Worm (Caenorhabditis elegans) whole organism, L1 larva: ENCODE measurements around the gene myrf-1.

Experiments
- Y116A8C.19 ChIP-seq: sonication (generic microtip); optimal IDR thresholded peaks from 2 replicates; lab custom pipeline; 2016; ENCODE audit warnings: missing compliant biosample characterization, missing genetic modification characterization, borderline replicate concordance
- alr-1 ChIP-seq: fragments of 200-800 bp; sonication (Bioruptor generic); optimal IDR thresholded peaks from 2 replicates; lab custom pipeline; 2018; ENCODE audit warnings: borderline replicate concordance, mild to moderate bottlenecking, missing genetic modification characterization, missing compliant biosample characterization
- ama-1 ChIP-seq: fragments of 150-350 bp; optimal IDR thresholded peaks from 2 replicates; lab custom pipeline; 2014
- blmp-1 ChIP-seq: fragments of 150-350 bp; optimal IDR thresholded peaks from 2 replicates; lab custom pipeline; 2014; ENCODE audit warnings: missing biosample characterization, missing genetic modification characterization
- ceh-88 ChIP-seq: fragments of 200-800 bp; sonication (Bioruptor generic); IDR thresholded peaks from 2 replicates; pipeline ENCODE4 v1.3.6; 2022; ENCODE audit warnings: missing genetic modification characterization, missing compliant biosample characterization
- dpl-1 ChIP-seq, 3 experiments: fragments of 150-350 bp in 2 of 3; sonication (generic microtip) in 1 of 3; optimal IDR thresholded peaks; 2 replicates each; lab custom pipeline; 2014 to 2017; ENCODE audit warnings: missing biosample characterization in 3 of 3, missing genetic modification characterization in 3 of 3, missing genetic modification reagents in 3 of 3
- efl-1 ChIP-seq, 4 experiments: fragments of 150-350 bp; optimal IDR thresholded peaks in 3 of 4; peaks in 1 of 4; 1 replicate in 1 of 4; 2 replicates in 3 of 4; lab custom pipeline; 2014; ENCODE audit warnings: missing biosample characterization in 2 of 4, missing genetic modification characterization in 2 of 4, missing genetic modification reagents in 2 of 4
- elt-2 ChIP-seq: sonication (generic microtip); optimal IDR thresholded peaks from 2 replicates; lab custom pipeline; 2016; ENCODE audit warnings: missing genetic modification characterization, mild to moderate bottlenecking, inconsistent platforms, missing compliant biosample characterization, missing genetic modification reagents
- elt-3 ChIP-seq, 6 experiments: fragments of 150-350 bp in 1 of 6; sonication (generic microtip); optimal IDR thresholded peaks; 2 replicates each; lab custom pipeline; 2017 to 2018; ENCODE audit warnings: missing biosample characterization in 6 of 6, missing genetic modification characterization in 6 of 6, inconsistent platforms in 1 of 6
- fkh-10 ChIP-seq: sonication (generic microtip); optimal IDR thresholded peaks from 2 replicates; lab custom pipeline; 2017; ENCODE audit warnings: missing biosample characterization, missing genetic modification reagents, missing genetic modification characterization
- fkh-4 ChIP-seq: sonication (generic microtip); optimal IDR thresholded peaks from 2 replicates; lab custom pipeline; 2016; ENCODE audit warnings: missing compliant biosample characterization, missing genetic modification characterization, borderline replicate concordance
- fkh-8 ChIP-seq: sonication (generic microtip); optimal IDR thresholded peaks from 2 replicates; lab custom pipeline; 2016; ENCODE audit warnings: mild to moderate bottlenecking, missing genetic modification characterization, missing compliant biosample characterization
- grh-1 ChIP-seq: fragments of 200-800 bp; sonication (Bioruptor generic); IDR thresholded peaks from 2 replicates; pipeline ENCODE4 v1.3.6; 2022; ENCODE audit warnings: missing genetic modification reagents, missing genetic modification characterization, missing compliant biosample characterization
- hlh-17 ChIP-seq: fragments of 200-800 bp; sonication (Bioruptor generic); optimal IDR thresholded peaks from 2 replicates; lab custom pipeline; 2018; ENCODE audit warnings: missing genetic modification characterization, mild to moderate bottlenecking, missing compliant biosample characterization, moderate library complexity, borderline replicate concordance
- lin-14 ChIP-seq: fragments of 200-800 bp; sonication (Bioruptor generic); optimal IDR thresholded peaks from 2 replicates; lab custom pipeline; 2018; ENCODE audit warnings: mild to moderate bottlenecking, missing genetic modification characterization, moderate library complexity, missing compliant biosample characterization
- lin-15B ChIP-seq: fragments of 150-350 bp; sonication (generic microtip); optimal IDR thresholded peaks from 3 replicates; lab custom pipeline; 2014; ENCODE audit warnings: missing biosample characterization, missing genetic modification characterization
- lin-35 ChIP-seq, 2 experiments: fragments of 150-350 bp; optimal IDR thresholded peaks; 2 replicates each; lab custom pipeline; 2014; ENCODE audit warnings: missing biosample characterization in 2 of 2, missing genetic modification characterization in 2 of 2, missing genetic modification reagents in 2 of 2
- lsy-2 ChIP-seq, 2 experiments: fragments of 150-350 bp; optimal IDR thresholded peaks; 2 replicates each; lab custom pipeline; 2014; ENCODE audit warnings: missing biosample characterization in 2 of 2, missing genetic modification characterization in 2 of 2
- mab-9 ChIP-seq: fragments of 200-800 bp; sonication (Bioruptor generic); IDR thresholded peaks from 2 replicates; pipeline ENCODE4 v1.3.6; 2022; ENCODE audit warnings: missing genetic modification reagents, missing genetic modification characterization, missing compliant biosample characterization
- mep-1 ChIP-seq: fragments of 150-350 bp; optimal IDR thresholded peaks from 2 replicates; lab custom pipeline; 2014; ENCODE audit warnings: missing biosample characterization, missing genetic modification characterization
- nhr-20 ChIP-seq: sonication (generic microtip); optimal IDR thresholded peaks from 2 replicates; lab custom pipeline; 2016; ENCODE audit warnings: mild to moderate bottlenecking, missing genetic modification characterization, missing compliant biosample characterization
- nhr-237 ChIP-seq: fragments of 150-350 bp; optimal IDR thresholded peaks from 2 replicates; lab custom pipeline; 2014; ENCODE audit warnings: missing biosample characterization, missing genetic modification characterization
- nhr-71 ChIP-seq: sonication (generic microtip); optimal IDR thresholded peaks from 2 replicates; lab custom pipeline; 2016; ENCODE audit warnings: mild to moderate bottlenecking, missing genetic modification characterization, moderate library complexity, missing compliant biosample characterization
- nhr-85 ChIP-seq: sonication (generic microtip); peaks from one replicate; lab custom pipeline; 2016; ENCODE audit warnings: missing genetic modification characterization, inconsistent platforms, missing compliant biosample characterization
- nhr-90 ChIP-seq: sonication (generic microtip); optimal IDR thresholded peaks from 2 replicates; lab custom pipeline; 2016; ENCODE audit warnings: mild to moderate bottlenecking, missing genetic modification characterization, missing compliant biosample characterization; ENCODE audit not compliant: poor library complexity
- pax-3 ChIP-seq: fragments of 200-800 bp; sonication (Bioruptor generic); optimal IDR thresholded peaks from 2 replicates; lab custom pipeline; 2018; ENCODE audit warnings: mild to moderate bottlenecking, missing genetic modification characterization, moderate library complexity, missing compliant biosample characterization
- skn-1 ChIP-seq: fragments of 150-350 bp; optimal IDR thresholded peaks from 2 replicates; lab custom pipeline; 2014; ENCODE audit warnings: missing biosample characterization, missing genetic modification characterization
- snpc-4 ChIP-seq: fragments of 150-350 bp; optimal IDR thresholded peaks from 2 replicates; lab custom pipeline; 2014; ENCODE audit warnings: missing biosample characterization, missing genetic modification characterization
- snu-23 ChIP-seq: sonication (generic microtip); optimal IDR thresholded peaks from 2 replicates; lab custom pipeline; 2016; ENCODE audit warnings: missing genetic modification characterization, missing compliant biosample characterization
- sptf-1 ChIP-seq: fragments of 150-350 bp; optimal IDR thresholded peaks from 2 replicates; lab custom pipeline; 2014; ENCODE audit warnings: missing biosample characterization, missing genetic modification characterization
- tbx-2 ChIP-seq: sonication (generic microtip); optimal IDR thresholded peaks from 2 replicates; lab custom pipeline; 2016; ENCODE audit warnings: missing genetic modification characterization, missing compliant biosample characterization
- tlp-1 ChIP-seq: fragments of 150-350 bp; optimal IDR thresholded peaks from 2 replicates; lab custom pipeline; 2014; ENCODE audit warnings: missing biosample characterization, missing genetic modification characterization
- unc-30 ChIP-seq: sonication (generic microtip); optimal IDR thresholded peaks from 2 replicates; lab custom pipeline; 2017; ENCODE audit warnings: missing biosample characterization, missing genetic modification characterization
- zip-4 ChIP-seq: fragments of 200-800 bp; sonication (Bioruptor generic); optimal IDR thresholded peaks from 2 replicates; lab custom pipeline; 2018; ENCODE audit warnings: mild to moderate bottlenecking, missing genetic modification characterization, moderate library complexity, missing compliant biosample characterization
- ztf-4 ChIP-seq: fragments of 150-350 bp; optimal IDR thresholded peaks from 2 replicates; lab custom pipeline; 2014; ENCODE audit warnings: missing biosample characterization, missing genetic modification characterization

myrf-1 gene

DNA sequence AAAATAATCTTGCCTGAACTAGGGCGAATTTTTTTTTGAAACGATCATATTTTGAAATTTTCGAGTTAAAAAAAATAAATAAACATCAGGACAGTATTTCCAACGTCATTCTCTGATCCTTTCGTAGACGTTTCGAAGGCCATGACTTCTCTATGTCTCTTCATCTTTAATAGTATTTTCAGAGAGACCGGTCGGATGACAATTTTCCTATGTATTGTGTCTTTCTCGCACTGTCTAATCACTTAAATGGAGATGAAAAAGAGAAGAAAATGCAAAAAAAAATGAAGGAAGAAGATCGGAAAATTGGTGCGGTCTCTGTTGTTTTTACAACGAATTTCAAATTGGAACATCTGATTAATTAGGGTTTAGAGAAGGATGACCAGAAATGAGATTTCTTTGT lies 22.8 kb upstream of the myrf-1 start:
- TF ChIP-seq grh-1 (no peak), skn-1 (tag; lab: Kevin White, UChicago) (peak; percentile 6), mep-1 (tag; lab: Kevin White, UChicago) (peak; percentile 43), fkh-8 (tag; lab: Kevin White, UChicago) (no peak), blmp-1 (tag; lab: Kevin White, UChicago) (peak; percentile 60), nhr-20 (tag; lab: Kevin White, UChicago) (peak; percentile 51), efl-1 (optimal IDR thresholded peaks at IDR 0.05; lab: Kevin White, UChicago) (peak in 1 of 2 experiments; percentile 10), efl-1 (GFP tag; optimal IDR thresholded peaks at IDR 0.05 in 1 of 2; lab: Kevin White, UChicago) (peak in 1 of 2 experiments; percentile 88), nhr-85 (peak; percentile 87), lin-35 (GFP tag; optimal IDR thresholded peaks at IDR 0.05; lab: Kevin White, UChicago) (peak in 1 of 2 experiments; percentile 21), lin-14 (GFP tag; lab: Kevin White, UChicago) (peak; percentile 76), elt-3 (tag; optimal IDR thresholded peaks at IDR 0.05; lab: Kevin White, UChicago) (peak in 3 of 6 experiments; percentile 18 to 49 (median 36)), nhr-90 (tag; lab: Kevin White, UChicago) (peak; percentile 3), snu-23 (GFP tag; lab: Kevin White, UChicago) (peak; percentile 61), Y116A8C.19 (no peak)

DNA sequence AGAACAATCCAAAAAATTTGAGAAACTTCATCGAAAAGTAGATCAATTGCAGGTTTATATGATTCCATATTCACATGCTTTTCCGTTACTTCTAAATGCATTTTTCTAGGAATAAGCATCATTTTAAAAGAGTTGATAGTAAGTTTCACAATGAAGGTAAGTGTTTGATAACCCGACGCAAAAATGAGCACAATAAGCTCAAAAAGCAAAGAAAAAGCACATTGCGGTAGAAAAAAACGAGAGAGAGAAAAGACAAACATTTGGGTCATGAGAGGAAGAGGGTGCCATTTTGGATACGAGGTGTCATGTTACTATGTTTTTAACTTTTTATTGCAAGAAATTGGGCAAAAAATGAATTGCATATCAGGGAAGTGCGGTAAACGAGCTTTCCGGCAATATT lies 22.0 kb upstream of the myrf-1 start, which contains the start of gene F59B10.6:
TSS of gene F59B10.6 (minus strand) at position 101 of the 400 bp plus-strand sequence.
- TF ChIP-seq elt-3 (tag; optimal IDR thresholded peaks at IDR 0.05; lab: Kevin White, UChicago) (no peak), hlh-17 (GFP tag; lab: Kevin White, UChicago) (no peak), fkh-10 (GFP tag; lab: Kevin White, UChicago) (no peak), snu-23 (GFP tag; lab: Kevin White, UChicago) (no peak), unc-30 (tag; lab: Kevin White, UChicago) (no peak), grh-1 (no peak), tbx-2 (tag; lab: Kevin White, UChicago) (no peak), ama-1 (lab: Kevin White, UChicago) (no peak), tlp-1 (no peak), fkh-8 (tag; lab: Kevin White, UChicago) (no peak), snpc-4 (no peak)

DNA sequence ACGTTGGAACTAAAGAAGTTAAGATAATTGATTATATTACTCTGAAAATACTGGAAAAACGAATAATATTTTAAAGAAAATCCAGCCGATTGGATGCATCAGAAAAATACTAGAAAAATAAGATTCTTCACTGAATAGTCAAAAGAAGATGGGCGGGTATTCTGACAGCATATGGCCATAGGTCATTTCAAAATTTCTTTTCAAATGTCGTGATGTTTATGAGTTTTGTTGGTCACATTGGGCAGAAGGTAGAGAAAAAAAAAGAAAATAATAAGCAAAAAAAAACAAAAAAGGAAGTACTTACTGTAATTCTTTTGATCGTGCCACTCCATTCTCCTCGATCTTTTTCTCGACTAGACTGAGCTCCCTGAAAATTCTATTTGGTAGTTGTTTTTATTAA lies 21.2 kb upstream of the myrf-1 start, which contains the start of gene F59B10.5:
TSS of gene F59B10.5 (minus strand) at position 101 of the 400 bp plus-strand sequence.
- no peak for TF ChIP-seq ceh-88 (GFP tag; lab: Robert Waterston, UW)
- TF ChIP-seq lin-15B = no peak
- TF ChIP-seq efl-1 (optimal IDR thresholded peaks at IDR 0.05; lab: Kevin White, UChicago) = no peak
- no peak for TF ChIP-seq efl-1 (GFP tag; optimal IDR thresholded peaks at IDR 0.05 in 1 of 2; lab: Kevin White, UChicago)
- TF ChIP-seq lsy-2 (tag; optimal IDR thresholded peaks at IDR 0.05; lab: Kevin White, UChicago) = no peak
- no peak for TF ChIP-seq zip-4
- TF ChIP-seq lin-35 (GFP tag; optimal IDR thresholded peaks at IDR 0.05; lab: Kevin White, UChicago) = no peak

DNA sequence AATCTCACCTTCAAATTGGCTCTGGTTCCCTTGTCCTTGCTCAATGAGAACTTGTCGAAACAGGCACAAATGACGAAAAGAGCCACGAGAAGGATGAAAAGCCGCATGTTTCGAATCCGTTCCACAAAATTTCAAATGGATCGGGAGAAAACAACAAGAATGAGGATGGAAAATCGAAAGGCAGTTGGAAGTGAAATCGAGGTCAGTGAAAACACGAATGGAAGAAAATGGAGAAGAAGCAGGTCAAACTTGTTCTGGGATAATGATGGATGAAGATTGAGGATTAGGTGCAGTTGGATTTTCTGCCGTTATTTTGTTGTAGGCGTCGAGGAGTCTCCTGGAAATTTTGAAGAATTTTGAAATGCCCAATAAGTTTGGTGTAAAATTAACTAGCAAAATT lies 20.7 kb upstream of the myrf-1 start:
- TF ChIP-seq blmp-1 (tag; lab: Kevin White, UChicago) (peak; percentile 98), sptf-1 (tag; lab: Kevin White, UChicago) (no peak)

DNA sequence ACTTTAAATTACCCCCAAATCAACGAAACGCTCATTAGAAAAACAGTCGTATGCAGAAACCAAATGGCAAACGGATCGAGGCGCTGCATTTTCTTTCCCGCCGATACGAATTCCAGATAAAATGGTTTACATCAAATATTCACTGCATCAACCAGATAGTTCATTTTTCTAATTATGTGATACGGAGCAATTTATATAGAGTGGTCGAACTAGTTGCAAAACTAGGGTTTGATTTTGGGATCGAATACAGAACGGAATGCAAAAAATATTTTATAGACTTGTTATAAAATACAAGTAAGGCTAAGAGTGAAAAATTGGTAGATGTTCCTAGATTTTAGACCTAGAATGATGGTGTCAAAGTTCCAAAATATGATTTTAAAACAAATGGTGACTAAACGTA lies 17.5 kb upstream of the myrf-1 start:
- TF ChIP-seq efl-1 (optimal IDR thresholded peaks at IDR 0.05; lab: Kevin White, UChicago) = no peak
- peak in 1 of 2 experiments; percentile 63 for TF ChIP-seq efl-1 (GFP tag; optimal IDR thresholded peaks at IDR 0.05 in 1 of 2; lab: Kevin White, UChicago)
- no peak for TF ChIP-seq lsy-2 (tag; optimal IDR thresholded peaks at IDR 0.05; lab: Kevin White, UChicago)
- TF ChIP-seq, all 84 proteins: peak for 1

DNA sequence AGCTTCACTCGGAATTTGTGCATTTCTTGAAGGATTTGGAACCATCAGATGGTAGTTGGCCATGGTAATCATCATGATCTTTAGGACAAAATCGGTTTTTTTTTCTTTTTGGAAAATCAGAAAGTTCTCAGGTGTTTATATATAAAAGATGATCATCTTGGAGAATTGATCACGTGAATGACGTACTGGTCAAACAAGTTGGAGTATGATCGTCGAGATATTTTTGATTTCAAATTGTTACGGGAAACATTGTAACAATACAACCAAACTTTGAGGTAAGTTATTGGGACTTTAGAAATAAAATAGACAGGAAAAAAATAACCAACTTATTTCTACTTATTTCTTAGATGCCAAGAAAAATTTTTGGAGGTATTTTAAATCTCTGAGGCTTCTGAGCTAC lies 16.7 kb upstream of the myrf-1 start, which contains the start of gene F59B10.4:
TSS of gene F59B10.4 (minus strand) at position 101 of the 400 bp plus-strand sequence.
- TF ChIP-seq snpc-4 (no peak), alr-1 (tag; lab: Kevin White, UChicago) (no peak), elt-3 (tag; optimal IDR thresholded peaks at IDR 0.05; lab: Kevin White, UChicago) (peak in 1 of 6 experiments; percentile 8), snu-23 (GFP tag; lab: Kevin White, UChicago) (peak; percentile 2), nhr-71 (tag; lab: Kevin White, UChicago) (peak; percentile 7), nhr-237 (tag; lab: Kevin White, UChicago) (no peak), Y116A8C.19 (no peak), nhr-20 (tag; lab: Kevin White, UChicago) (peak; percentile 8), fkh-4 (tag; lab: Kevin White, UChicago) (no peak), dpl-1 (GFP tag; optimal IDR thresholded peaks at IDR 0.05; lab: Kevin White, UChicago) (no peak), mab-9 (GFP tag; lab: Robert Waterston, UW) (no peak), elt-2 (tag; lab: Kevin White, UChicago) (no peak), nhr-85 (peak; percentile 84), blmp-1 (tag; lab: Kevin White, UChicago) (peak; percentile 16), ztf-4 (no peak), nhr-90 (tag; lab: Kevin White, UChicago) (no peak), lin-14 (GFP tag; lab: Kevin White, UChicago) (peak; percentile 15), tbx-2 (tag; lab: Kevin White, UChicago) (no peak), pax-3 (tag; lab: Kevin White, UChicago) (no peak)
